Worm (Caenorhabditis elegans) whole organism, L3 larva: ENCODE data around the gene fbxa-120.

ENCODE experiments used
- ama-1 ChIP-seq: fragments of 150-350 bp; optimal IDR thresholded peaks from 2 replicates; lab custom pipeline; 2018
- elt-3 ChIP-seq, 3 experiments: fragments of 150-350 bp in 1 of 3; sonication (generic microtip) in 2 of 3; optimal IDR thresholded peaks; 2 replicates in 2 of 3; 4 replicates in 1 of 3; lab custom pipeline; 2014 to 2017; ENCODE audit warnings: missing biosample characterization in 3 of 3, missing genetic modification characterization in 3 of 3
- fkh-10 ChIP-seq: sonication (generic microtip); optimal IDR thresholded peaks from 2 replicates; lab custom pipeline; 2017; ENCODE audit warnings: missing biosample characterization, missing genetic modification reagents, missing genetic modification characterization
- lin-39 ChIP-seq: fragments of 150-350 bp; optimal IDR thresholded peaks from 2 replicates; lab custom pipeline; 2018; ENCODE audit warnings: missing biosample characterization, missing genetic modification reagents, missing genetic modification characterization
- mdl-1 ChIP-seq: fragments of 150-350 bp; optimal IDR thresholded peaks from 2 replicates; lab custom pipeline; 2014; ENCODE audit warnings: missing biosample characterization, missing genetic modification characterization
- nhr-237 ChIP-seq: fragments of 150-350 bp; optimal IDR thresholded peaks from 2 replicates; lab custom pipeline; 2014; ENCODE audit warnings: missing biosample characterization, missing genetic modification characterization
- nhr-28 ChIP-seq: fragments of 150-350 bp; optimal IDR thresholded peaks from 2 replicates; lab custom pipeline; 2014; ENCODE audit warnings: missing biosample characterization, missing genetic modification characterization
- nhr-77 ChIP-seq: fragments of 150-350 bp; optimal IDR thresholded peaks from 2 replicates; lab custom pipeline; 2014; ENCODE audit warnings: missing biosample characterization, missing genetic modification characterization
- pha-4 ChIP-seq: fragments of 150-350 bp; optimal IDR thresholded peaks from 2 replicates; lab custom pipeline; 2014; ENCODE audit warnings: missing biosample characterization, missing genetic modification reagents, missing genetic modification characterization
- skn-1 ChIP-seq: fragments of 150-350 bp; optimal IDR thresholded peaks from 2 replicates; lab custom pipeline; 2014; ENCODE audit warnings: missing biosample characterization, missing genetic modification characterization
- unc-62 ChIP-seq: fragments of 150-350 bp; sonication (generic microtip); optimal IDR thresholded peaks from 4 replicates; lab custom pipeline; 2014; ENCODE audit warnings: missing biosample characterization, missing genetic modification reagents, missing genetic modification characterization
- ztf-4 ChIP-seq: fragments of 150-350 bp; optimal IDR thresholded peaks from 2 replicates; lab custom pipeline; 2014; ENCODE audit warnings: missing biosample characterization, missing genetic modification characterization

DNA sequence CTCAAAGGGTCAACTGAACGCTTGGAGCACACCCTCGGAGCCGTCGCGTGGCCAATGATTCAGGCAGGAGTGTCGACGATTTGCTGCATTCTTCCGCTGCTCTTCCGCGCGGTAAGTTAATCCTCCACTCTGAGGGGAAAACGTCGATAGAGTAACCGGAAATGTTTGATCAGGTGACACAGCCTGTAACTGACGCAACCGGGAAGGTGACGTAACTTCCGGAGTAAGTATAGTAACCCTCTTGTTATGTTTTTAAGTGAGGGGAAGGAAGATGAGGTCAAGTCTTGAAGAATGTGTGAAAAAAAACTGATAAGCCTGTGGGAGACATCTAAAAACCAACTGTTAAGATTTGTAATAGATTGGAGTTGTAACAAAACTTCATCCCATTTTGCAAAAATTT is 22.4 kb downstream of the fbxa-120 start:
- TF ChIP-seq skn-1 (tag; lab: Kevin White, UChicago) (no peak), ztf-4 (no peak), nhr-237 (tag; lab: Kevin White, UChicago) (no peak), elt-3 (tag; optimal IDR thresholded peaks at IDR 0.05; lab: Kevin White, UChicago) (no peak), mdl-1 (no peak), pha-4 (no peak), nhr-28 (tag; lab: Kevin White, UChicago) (no peak), lin-39 (no peak), unc-62 (GFP tag; lab: Kevin White, UChicago) (no peak), fkh-10 (GFP tag; lab: Kevin White, UChicago) (no peak), nhr-77 (tag; lab: Kevin White, UChicago) (no peak), ama-1 (lab: Kevin White, UChicago) (no peak)
